Fruit fly (Drosophila melanogaster) whole organism, adult: Measurements from ENCODE around the gene Fntb.

Source experiments
- CG11617 ChIP-seq: fragments of 200-800 bp; sonication (Bioruptor generic); optimal IDR thresholded peaks from 2 replicates; lab custom pipeline; 2017; ENCODE audit warnings: mild to moderate bottlenecking, missing biosample characterization, missing genetic modification reagents, missing genetic modification characterization
- CG12768 ChIP-seq: fragments of 200-800 bp; sonication (Bioruptor generic); optimal IDR thresholded peaks from 2 replicates; lab custom pipeline; 2017; ENCODE audit warnings: missing biosample characterization, missing genetic modification characterization, mild to moderate bottlenecking, moderate library complexity, missing genetic modification reagents
- CG14711 ChIP-seq: fragments of 200-800 bp; sonication (Bioruptor generic); optimal IDR thresholded peaks from 2 replicates; lab custom pipeline; 2018; ENCODE audit warnings: missing biosample characterization, mild to moderate bottlenecking, missing genetic modification characterization, moderate library complexity
- CG1620 ChIP-seq: fragments of 200-800 bp; sonication (Bioruptor generic); optimal IDR thresholded peaks from 2 replicates; lab custom pipeline; 2016; ENCODE audit warnings: missing biosample characterization, missing genetic modification characterization
- CG33017 ChIP-seq: fragments of 200-800 bp; sonication (Bioruptor generic); optimal IDR thresholded peaks from 2 replicates; lab custom pipeline; 2018; ENCODE audit warnings: missing biosample characterization, mild to moderate bottlenecking, missing genetic modification characterization, moderate library complexity
- CG5204 ChIP-seq: fragments of 200-800 bp; sonication (Bioruptor generic); optimal IDR thresholded peaks from 2 replicates; lab custom pipeline; 2016; ENCODE audit warnings: missing biosample characterization, missing genetic modification characterization
- CG7045 ChIP-seq: fragments of 200-800 bp; sonication (Bioruptor generic); optimal IDR thresholded peaks from 2 replicates; lab custom pipeline; 2017; ENCODE audit warnings: missing biosample characterization, mild to moderate bottlenecking, missing genetic modification characterization
- CG7101 ChIP-seq: fragments of 200-800 bp; sonication (Bioruptor generic); optimal IDR thresholded peaks from 2 replicates; lab custom pipeline; 2018; ENCODE audit warnings: missing biosample characterization, mild to moderate bottlenecking, missing genetic modification characterization, moderate library complexity
- Clk ChIP-seq: fragments of 200-800 bp; sonication (Bioruptor generic); optimal IDR thresholded peaks from 2 replicates; lab custom pipeline; 2017; ENCODE audit warnings: missing biosample characterization, missing genetic modification characterization
- Crg-1 ChIP-seq: fragments of 200-800 bp; sonication (Bioruptor generic); optimal IDR thresholded peaks from 2 replicates; lab custom pipeline; 2016; ENCODE audit warnings: missing biosample characterization, missing genetic modification characterization
- Hr96 ChIP-seq: fragments of 200-800 bp; sonication (Bioruptor generic); optimal IDR thresholded peaks from 2 replicates; lab custom pipeline; 2016; ENCODE audit warnings: missing biosample characterization, missing genetic modification characterization
- Mnt ChIP-seq: fragments of 200-800 bp; sonication (Bioruptor generic); optimal IDR thresholded peaks from 2 replicates; lab custom pipeline; 2016; ENCODE audit warnings: missing biosample characterization, mild to moderate bottlenecking, missing genetic modification characterization
- bab1 ChIP-seq: fragments of 200-800 bp; sonication (Bioruptor generic); optimal IDR thresholded peaks from 3 replicates; lab custom pipeline; 2019; ENCODE audit warnings: missing biosample characterization, mild to moderate bottlenecking, missing genetic modification characterization, moderate library complexity
- cic ChIP-seq: fragments of 200-800 bp; sonication (Bioruptor generic); optimal IDR thresholded peaks from 2 replicates; lab custom pipeline; 2017; ENCODE audit warnings: missing biosample characterization, mild to moderate bottlenecking, missing genetic modification characterization, moderate library complexity
- cnc ChIP-seq, 2 experiments: fragments of >200 bp; optimal IDR thresholded peaks; 2 replicates each; lab custom pipeline; 2017
- kay ChIP-seq: fragments of 200-800 bp; sonication (Bioruptor generic); peaks from one replicate; lab custom pipeline; 2016; ENCODE audit warnings: missing biosample characterization, missing genetic modification characterization, borderline replicate concordance
- ovo ChIP-seq: fragments of 200-800 bp; sonication (Bioruptor generic); optimal IDR thresholded peaks from 2 replicates; lab custom pipeline; 2016; ENCODE audit warnings: missing biosample characterization, missing genetic modification characterization
- pad ChIP-seq: fragments of 200-800 bp; sonication (Bioruptor generic); optimal IDR thresholded peaks from 3 replicates; lab custom pipeline; 2017; ENCODE audit warnings: missing biosample characterization, missing genetic modification characterization, mild to moderate bottlenecking, moderate library complexity, missing genetic modification reagents
- tj ChIP-seq: fragments of 200-800 bp; sonication (Bioruptor generic); optimal IDR thresholded peaks from 3 replicates; lab custom pipeline; 2017; ENCODE audit warnings: missing biosample characterization, mild to moderate bottlenecking, missing genetic modification characterization, moderate library complexity
- toe ChIP-seq: fragments of 200-800 bp; sonication (Bioruptor generic); optimal IDR thresholded peaks from 2 replicates; lab custom pipeline; 2016; ENCODE audit warnings: missing biosample characterization, missing genetic modification characterization

Fntb gene

DNA sequence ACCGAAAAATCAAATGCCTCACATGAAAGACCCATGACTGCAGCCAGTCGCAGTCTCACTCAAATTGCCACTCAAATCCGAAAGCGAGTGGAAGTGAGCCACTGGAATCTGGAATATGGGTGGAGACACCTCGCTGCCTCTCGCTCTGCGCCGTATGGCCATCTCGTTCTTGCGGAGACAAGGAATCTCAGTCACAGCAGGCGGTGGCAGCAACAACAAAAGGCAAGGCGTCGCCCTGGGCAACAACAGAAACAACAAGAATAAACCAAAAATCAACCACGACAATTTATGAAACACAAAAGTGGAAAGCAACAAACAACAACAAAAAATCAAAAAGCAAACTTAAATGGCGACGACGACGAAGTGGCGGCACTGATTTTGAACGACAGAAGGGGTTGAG, 9.5 kb upstream of the Fntb start:
- TF ChIP-seq CG7101 (tag; lab: Kevin White, UChicago) = no peak
- TF ChIP-seq CG7045 (GFP tag; lab: Kevin White, UChicago) = no peak
- TF ChIP-seq pad = no peak
- no peak for TF ChIP-seq toe (GFP tag; lab: Kevin White, UChicago)
- no peak for TF ChIP-seq kay (GFP tag; lab: Kevin White, UChicago)
- TF ChIP-seq CG14711 (tag; lab: Kevin White, UChicago) = no peak
- no peak for TF ChIP-seq CG33017
- TF ChIP-seq Hr96 (GFP tag; lab: Kevin White, UChicago) = no peak
- TF ChIP-seq Mnt (GFP tag; lab: Kevin White, UChicago) = no peak
- TF ChIP-seq CG12768 (GFP tag; lab: Kevin White, UChicago) = no peak

dm6 chr3R:16427520-16427919, 5.3 kb upstream of the Fntb start:
- TF ChIP-seq CG7101 (tag; lab: Kevin White, UChicago) = no peak
- TF ChIP-seq bab1 (GFP tag; lab: Kevin White, UChicago) = no peak
- no peak for TF ChIP-seq kay (GFP tag; lab: Kevin White, UChicago)
- no peak for TF ChIP-seq Mnt (GFP tag; lab: Kevin White, UChicago)
- TF ChIP-seq CG14711 (tag; lab: Kevin White, UChicago) = no peak
- TF ChIP-seq pad = no peak
- no peak for TF ChIP-seq CG33017
- no peak for TF ChIP-seq toe (GFP tag; lab: Kevin White, UChicago)
- no peak for TF ChIP-seq CG5204
- no peak for TF ChIP-seq CG11617
- no peak for TF ChIP-seq Crg-1 (GFP tag; lab: Kevin White, UChicago)
- TF ChIP-seq Clk = no peak
- no peak for TF ChIP-seq ovo
- TF ChIP-seq cic (GFP tag; lab: Kevin White, UChicago) = no peak
- TF ChIP-seq CG7045 (GFP tag; lab: Kevin White, UChicago) = no peak
- no peak for TF ChIP-seq tj (GFP tag; lab: Kevin White, UChicago)

- no peak for TF ChIP-seq cic (GFP tag; lab: Kevin White, UChicago)
- TF ChIP-seq pad = no peak
- TF ChIP-seq CG14711 (tag; lab: Kevin White, UChicago) = no peak
Observed at dm6 chr3R:16430381-16430780, 2.4 kb upstream of the Fntb start, which contains the start of gene CG31279. Gene CG31279, plus strand, starts transcription at chr3R:16430681.

DNA sequence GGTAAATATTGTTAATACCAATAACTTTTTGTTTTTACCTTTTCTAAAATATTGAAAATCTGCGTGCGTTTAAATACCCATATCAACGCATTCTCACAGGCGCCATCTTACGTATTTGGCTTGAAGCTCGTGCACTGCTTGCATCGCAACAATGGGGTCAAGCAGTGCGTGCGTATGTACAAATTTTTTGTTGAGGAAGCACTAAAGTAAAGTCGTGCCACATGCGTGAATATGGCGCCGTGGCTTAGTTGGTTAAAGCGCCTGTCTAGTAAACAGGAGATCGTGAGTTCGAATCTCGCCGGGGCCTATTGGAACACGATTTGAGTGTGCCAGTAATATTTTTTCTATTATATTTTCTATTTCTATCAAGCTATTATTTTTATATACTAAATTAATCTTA, 1.1 kb upstream of the Fntb start:
- TF ChIP-seq CG5204 = no peak
- TF ChIP-seq ovo = no peak
- no peak for TF ChIP-seq tj (GFP tag; lab: Kevin White, UChicago)
- TF ChIP-seq cic (GFP tag; lab: Kevin White, UChicago) = peak; percentile 9
- peak; percentile 43 for TF ChIP-seq CG1620 (GFP tag; lab: Kevin White, UChicago)
- peak; percentile 13 for TF ChIP-seq Mnt (GFP tag; lab: Kevin White, UChicago)
- TF ChIP-seq kay (GFP tag; lab: Kevin White, UChicago) = no peak
- no peak for TF ChIP-seq CG11617
- TF ChIP-seq CG7045 (GFP tag; lab: Kevin White, UChicago) = no peak
- peak; percentile 35 for TF ChIP-seq toe (GFP tag; lab: Kevin White, UChicago)
- TF ChIP-seq pad = peak; percentile 3
- TF ChIP-seq CG7101 (tag; lab: Kevin White, UChicago) = peak; percentile 8
- peak; percentile 69 for TF ChIP-seq bab1 (GFP tag; lab: Kevin White, UChicago)
- TF ChIP-seq CG33017 = no peak
- no peak for TF ChIP-seq Hr96 (GFP tag; lab: Kevin White, UChicago)
- TF ChIP-seq Clk = no peak
- TF ChIP-seq cnc (optimal IDR thresholded peaks at IDR 0.05; lab: Kevin White, UChicago) = no peak
- no peak for TF ChIP-seq CG12768 (GFP tag; lab: Kevin White, UChicago)
- no peak for TF ChIP-seq CG14711 (tag; lab: Kevin White, UChicago)
- TF ChIP-seq Crg-1 (GFP tag; lab: Kevin White, UChicago) = peak; percentile 22

DNA sequence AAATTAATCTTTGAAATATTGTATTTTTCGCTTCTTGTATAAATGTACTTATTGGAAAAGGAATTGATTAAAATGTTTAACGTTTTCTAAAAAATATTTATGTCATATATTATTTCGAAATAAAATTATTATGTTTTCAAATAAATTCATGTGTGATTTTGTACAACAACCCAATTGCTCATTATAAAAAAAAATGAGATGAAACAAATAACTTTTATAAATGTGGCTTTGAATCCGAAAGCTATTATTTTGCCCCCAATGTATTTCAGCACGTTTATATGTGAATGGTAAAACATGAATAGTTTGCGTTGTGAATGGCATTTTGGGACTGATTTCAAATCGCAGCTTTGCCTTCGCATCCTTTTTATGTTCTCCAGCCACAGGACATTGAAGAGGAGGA, 1.8 kb downstream of the Fntb start, which contains the start of gene CG14881:
Gene CG14881, plus strand, starts transcription at position 301 of the 400 bp plus-strand sequence.
- TF ChIP-seq Clk (no peak), CG12768 (GFP tag; lab: Kevin White, UChicago) (no peak), pad (no peak), Mnt (GFP tag; lab: Kevin White, UChicago) (no peak), Crg-1 (GFP tag; lab: Kevin White, UChicago) (no peak), kay (GFP tag; lab: Kevin White, UChicago) (no peak), tj (GFP tag; lab: Kevin White, UChicago) (no peak), CG7101 (tag; lab: Kevin White, UChicago) (no peak), ovo (no peak), CG5204 (no peak), toe (GFP tag; lab: Kevin White, UChicago) (no peak), CG7045 (GFP tag; lab: Kevin White, UChicago) (no peak), CG1620 (GFP tag; lab: Kevin White, UChicago) (no peak), CG33017 (no peak)

DNA sequence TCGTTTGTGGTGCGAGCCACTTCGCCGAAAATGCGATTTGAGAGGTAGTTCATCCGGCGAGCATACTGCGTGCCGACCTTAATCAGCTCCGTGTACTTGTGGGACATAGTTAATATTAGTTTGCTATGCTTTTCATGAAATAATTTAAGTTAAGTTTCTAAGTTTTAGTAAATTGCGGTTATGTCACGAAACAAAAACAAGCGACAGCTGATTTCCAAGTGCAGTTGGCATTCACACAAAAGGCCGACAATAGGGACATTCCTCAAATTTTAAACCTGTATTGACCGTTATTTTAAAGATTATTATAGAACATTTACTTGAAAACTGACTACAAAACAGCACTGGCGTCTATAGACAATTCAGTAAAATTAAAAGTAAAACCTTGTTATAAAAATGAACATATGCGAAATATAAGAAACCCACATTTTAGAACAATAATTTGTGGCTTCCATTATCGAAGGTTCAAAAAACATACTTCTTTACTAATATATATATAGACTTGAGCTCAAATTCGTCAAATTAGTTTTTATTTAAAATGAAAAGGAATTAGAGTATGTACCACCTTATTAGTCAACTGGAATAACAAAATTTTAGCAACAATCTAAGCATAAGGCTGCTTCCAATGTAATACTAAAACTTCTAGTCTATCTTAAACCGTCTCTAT, 3.7 kb downstream of the Fntb start, which contains the start of gene mRpS33:
Gene mRpS33, minus strand, starts transcription at position 224 of the 664 bp plus-strand sequence.
- no peak for TF ChIP-seq CG14711 (tag; lab: Kevin White, UChicago)
- no peak for TF ChIP-seq CG7101 (tag; lab: Kevin White, UChicago)
- no peak for TF ChIP-seq tj (GFP tag; lab: Kevin White, UChicago)
- TF ChIP-seq cnc (optimal IDR thresholded peaks at IDR 0.05; lab: Kevin White, UChicago) = no peak
- no peak for TF ChIP-seq toe (GFP tag; lab: Kevin White, UChicago)
- TF ChIP-seq CG5204 = no peak
- no peak for TF ChIP-seq CG7045 (GFP tag; lab: Kevin White, UChicago)
- TF ChIP-seq Crg-1 (GFP tag; lab: Kevin White, UChicago) = no peak
- TF ChIP-seq CG12768 (GFP tag; lab: Kevin White, UChicago) = no peak
- TF ChIP-seq bab1 (GFP tag; lab: Kevin White, UChicago) = no peak
- no peak for TF ChIP-seq pad
- no peak for TF ChIP-seq Mnt (GFP tag; lab: Kevin White, UChicago)
- TF ChIP-seq Clk = no peak
- TF ChIP-seq CG1620 (GFP tag; lab: Kevin White, UChicago) = no peak
- no peak for TF ChIP-seq cic (GFP tag; lab: Kevin White, UChicago)
- TF ChIP-seq ovo = no peak
- no peak for TF ChIP-seq kay (GFP tag; lab: Kevin White, UChicago)
- TF ChIP-seq CG11617 = no peak
